Fruit fly (Drosophila melanogaster): ENCODE data around the gene mthl5.

The mthl5 gene

dm6 chr3R:11869169-11869568, 17.8 kb downstream of the mthl5 start, which contains the start of gene CG6959 (continued):
- no peak for TF ChIP-seq peb (GFP tag; IDR thresholded peaks at IDR 0.05)
- peak; percentile 13 for TF ChIP-seq CG3163 (GFP tag; optimal IDR thresholded peaks at IDR 0.05)
- TF ChIP-seq ham (GFP tag; IDR thresholded peaks at IDR 0.05): 0 out of 2 replicates have a peak, but pooled peaks have one; percentile 6
- TF ChIP-seq nerfin-2 (GFP tag; IDR thresholded peaks at IDR 0.05; ENCODE audit: partially characterized antibody): peak; percentile 46; the same call in 1 of the 2 replicates
- TF ChIP-seq CG17328 (GFP tag; IDR thresholded peaks at IDR 0.05): 0 out of 2 replicates have a peak, but pooled peaks have one; percentile 30
- TF ChIP-seq CG4404 (GFP tag; IDR thresholded peaks at IDR 0.05): no peak
- TF ChIP-seq bbx (GFP tag; IDR thresholded peaks at IDR 0.05; ENCODE audit: partially characterized antibody): peak; percentile 39; the same call in 1 of the 2 replicates
- TF ChIP-seq CG34224 (GFP tag; IDR thresholded peaks at IDR 0.05; ENCODE audit: partially characterized antibody): peak; percentile 38; the same call in 2 of the 3 replicates
- TF ChIP-seq ewg (GFP tag; optimal IDR thresholded peaks at IDR 0.05): no peak
- no peak for TF ChIP-seq aop (GFP tag; IDR thresholded peaks at IDR 0.05)
- TF ChIP-seq grn (GFP tag; optimal IDR thresholded peaks at IDR 0.05): peak; percentile 54
- TF ChIP-seq Jarid2 (GFP tag; optimal IDR thresholded peaks at IDR 0.05): peak; percentile 95
- TF ChIP-seq zen2 (GFP tag; IDR thresholded peaks at IDR 0.05; ENCODE audit: partially characterized antibody): 0 out of 3 replicates have a peak, but pooled peaks have one; percentile 14
- TF ChIP-seq tx (GFP tag; optimal IDR thresholded peaks at IDR 0.05): peak; percentile 5
- peak; percentile 71 for TF ChIP-seq sr (GFP tag; IDR thresholded peaks at IDR 0.05)
- no peak for TF ChIP-seq pfk (GFP tag; optimal IDR thresholded peaks at IDR 0.05)
- no peak for TF ChIP-seq CG10431 (GFP tag; optimal IDR thresholded peaks at IDR 0.05)
- peak; percentile 6 for TF ChIP-seq CG34376 (GFP tag; optimal IDR thresholded peaks at IDR 0.05)
- TF ChIP-seq klu (GFP tag; IDR thresholded peaks at IDR 0.05): 0 out of 2 replicates have a peak, but pooled peaks have one; percentile 7
- TF ChIP-seq CG32532 (GFP tag; IDR thresholded peaks at IDR 0.05): 0 out of 2 replicates have a peak, but pooled peaks have one; percentile 35
- TF ChIP-seq CG12104 (GFP tag; optimal IDR thresholded peaks at IDR 0.05): no peak
- TF ChIP-seq CG42726 (GFP tag; IDR thresholded peaks at IDR 0.05; ENCODE audit: partially characterized antibody): peak; percentile 50; the same call in 1 of the 2 replicates
- peak; percentile 11 for TF ChIP-seq CG12071 (GFP tag; optimal IDR thresholded peaks at IDR 0.05)
- peak; percentile 62; the same call in 1 of the 3 replicates for TF ChIP-seq otp (GFP tag; IDR thresholded peaks at IDR 0.05)
- no peak for TF ChIP-seq bsh (GFP tag; optimal IDR thresholded peaks at IDR 0.05)
- TF ChIP-seq CG6791 (GFP tag; IDR thresholded peaks at IDR 0.05; ENCODE audit: partially characterized antibody): 0 out of 3 replicates have a peak, but pooled peaks have one; percentile 21
- 0 out of 2 replicates have a peak, but pooled peaks have one; percentile 42 for TF ChIP-seq tna (GFP tag; IDR thresholded peaks at IDR 0.05; ENCODE audit: partially characterized antibody)
- TF ChIP-seq D19B (GFP tag; optimal IDR thresholded peaks at IDR 0.05): no peak
- 0 out of 2 replicates have a peak, but pooled peaks have one; percentile 26 for TF ChIP-seq CG9932 (GFP tag; IDR thresholded peaks at IDR 0.05)
- peak; percentile 1 for TF ChIP-seq CG9609 (GFP tag; optimal IDR thresholded peaks at IDR 0.05)
- TF ChIP-seq chm (GFP tag; IDR thresholded peaks at IDR 0.05): peak; percentile 24
- peak; percentile 17 for TF ChIP-seq CG11504 (tag; optimal IDR thresholded peaks at IDR 0.05)
- peak; percentile 47; the same call in 1 of the 3 replicates for TF ChIP-seq Opbp (GFP tag; IDR thresholded peaks at IDR 0.05; ENCODE audit: partially characterized antibody)
- TF ChIP-seq HLH3B (GFP tag; IDR thresholded peaks at IDR 0.05): peak; percentile 8; the same call in 1 of the 2 replicates
- no peak for TF ChIP-seq CG10462 (GFP tag; optimal IDR thresholded peaks at IDR 0.05)
- TF ChIP-seq mld (GFP tag; IDR thresholded peaks at IDR 0.05; ENCODE audit: partially characterized antibody): peak; percentile 53; the same call in 1 of the 3 replicates
- 0 out of 3 replicates have a peak, but pooled peaks have one; percentile 25 for TF ChIP-seq CG14860 (GFP tag; IDR thresholded peaks at IDR 0.05; ENCODE audit: partially characterized antibody)
- TF ChIP-seq chn (GFP tag; optimal IDR thresholded peaks at IDR 0.05): peak; percentile 17
- no peak for TF ChIP-seq sim (GFP tag; IDR thresholded peaks at IDR 0.05)
- TF ChIP-seq crol (GFP tag; IDR thresholded peaks at IDR 0.05): 0 out of 2 replicates have a peak, but pooled peaks have one; percentile 37
- no peak for TF ChIP-seq ATbp (GFP tag; optimal IDR thresholded peaks at IDR 0.05)
- no peak for TF ChIP-seq CG12236 (GFP tag; optimal IDR thresholded peaks at IDR 0.05)
- peak; percentile 9; the same call in 1 of the 3 replicates for TF ChIP-seq CG16813 (GFP tag; IDR thresholded peaks at IDR 0.05; ENCODE audit: partially characterized antibody)
- peak; percentile 21; the same call in 1 of the 3 replicates for TF ChIP-seq zfh1 (GFP tag; IDR thresholded peaks at IDR 0.05)
- TF ChIP-seq Bgb (GFP tag; IDR thresholded peaks at IDR 0.05; ENCODE audit: partially characterized antibody): peak; percentile 60
- TF ChIP-seq Rfx (GFP tag; IDR thresholded peaks at IDR 0.05): peak; percentile 47; the same call in 1 of the 2 replicates
- TF ChIP-seq ftz-f1 (GFP tag; optimal IDR thresholded peaks at IDR 0.05): no peak
- TF ChIP-seq CG16779 (GFP tag; IDR thresholded peaks at IDR 0.05): 0 out of 2 replicates have a peak, but pooled peaks have one; percentile 40

All from whole organism, embryonic.